Worm (Caenorhabditis elegans) whole organism, L3 larva: ENCODE data around the gene mnp-1.

Source experiments
- R02D3.7 ChIP-seq: fragments of 150-350 bp; optimal IDR thresholded peaks from 2 replicates; lab custom pipeline; 2014; ENCODE audit warnings: missing biosample characterization, missing genetic modification characterization
- aly-2 ChIP-seq: fragments of 150-350 bp; optimal IDR thresholded peaks from 2 replicates; lab custom pipeline; 2014; ENCODE audit warnings: missing biosample characterization, missing genetic modification characterization
- ama-1 ChIP-seq: fragments of 150-350 bp; optimal IDR thresholded peaks from 2 replicates; lab custom pipeline; 2018
- ceh-28 ChIP-seq: fragments of 150-350 bp; optimal IDR thresholded peaks from 2 replicates; lab custom pipeline; 2014; ENCODE audit warnings: missing biosample characterization, missing genetic modification reagents, missing genetic modification characterization
- ceh-82 ChIP-seq: fragments of 150-350 bp; optimal IDR thresholded peaks from 2 replicates; lab custom pipeline; 2014; ENCODE audit warnings: missing biosample characterization, missing genetic modification characterization
- daf-12 ChIP-seq: fragments of 150-350 bp; optimal IDR thresholded peaks from 2 replicates; lab custom pipeline; 2014; ENCODE audit warnings: missing biosample characterization, missing genetic modification reagents, missing genetic modification characterization
- egl-27 ChIP-seq: sonication (generic microtip); optimal IDR thresholded peaks from 4 replicates; lab custom pipeline; 2017; ENCODE audit warnings: missing biosample characterization, missing genetic modification reagents, missing genetic modification characterization
- elt-2 ChIP-seq: sonication (generic microtip); optimal IDR thresholded peaks from 2 replicates; lab custom pipeline; 2016; ENCODE audit warnings: missing genetic modification reagents, mild to moderate bottlenecking, missing genetic modification characterization, missing compliant biosample characterization
- elt-3 ChIP-seq, 3 experiments: fragments of 150-350 bp in 1 of 3; sonication (generic microtip) in 2 of 3; optimal IDR thresholded peaks; 2 replicates in 2 of 3; 4 replicates in 1 of 3; lab custom pipeline; 2014 to 2017; ENCODE audit warnings: missing biosample characterization in 3 of 3, missing genetic modification characterization in 3 of 3
- eor-1 ChIP-seq, 2 experiments: fragments of 150-350 bp; optimal IDR thresholded peaks; 2 replicates each; lab custom pipeline; 2014 to 2018; ENCODE audit warnings: missing biosample characterization in 2 of 2, missing genetic modification characterization in 2 of 2
- fkh-10 ChIP-seq: sonication (generic microtip); optimal IDR thresholded peaks from 2 replicates; lab custom pipeline; 2017; ENCODE audit warnings: missing biosample characterization, missing genetic modification reagents, missing genetic modification characterization
- fkh-2 ChIP-seq: fragments of 150-350 bp; optimal IDR thresholded peaks from 2 replicates; lab custom pipeline; 2014; ENCODE audit warnings: missing biosample characterization, missing genetic modification reagents, missing genetic modification characterization
- hmg-11 ChIP-seq: sonication (generic microtip); optimal IDR thresholded peaks from 2 replicates; lab custom pipeline; 2016; ENCODE audit warnings: missing genetic modification characterization, missing compliant biosample characterization
- lin-15B ChIP-seq: fragments of 150-350 bp; optimal IDR thresholded peaks from 2 replicates; lab custom pipeline; 2014; ENCODE audit warnings: missing biosample characterization, missing genetic modification characterization
- lin-39 ChIP-seq: fragments of 150-350 bp; optimal IDR thresholded peaks from 2 replicates; lab custom pipeline; 2018; ENCODE audit warnings: missing biosample characterization, missing genetic modification reagents, missing genetic modification characterization
- lsy-12 ChIP-seq: sonication (generic microtip); optimal IDR thresholded peaks from 2 replicates; lab custom pipeline; 2016; ENCODE audit warnings: mild to moderate bottlenecking, missing genetic modification characterization, missing compliant biosample characterization
- mdl-1 ChIP-seq: fragments of 150-350 bp; optimal IDR thresholded peaks from 2 replicates; lab custom pipeline; 2014; ENCODE audit warnings: missing biosample characterization, missing genetic modification characterization
- mml-1 ChIP-seq: fragments of 150-350 bp; sonication (generic microtip); optimal IDR thresholded peaks from 3 replicates; lab custom pipeline; 2014; ENCODE audit warnings: missing biosample characterization, missing genetic modification characterization
- nfya-1 ChIP-seq: sonication (generic microtip); optimal IDR thresholded peaks from 2 replicates; lab custom pipeline; 2017; ENCODE audit warnings: missing genetic modification characterization, mild to moderate bottlenecking, missing compliant biosample characterization, antibody characterized with exemption, moderate library complexity; ENCODE audit not compliant: insufficient read depth
- nhr-11 ChIP-seq: fragments of 150-350 bp; optimal IDR thresholded peaks from 2 replicates; lab custom pipeline; 2014; ENCODE audit warnings: missing biosample characterization, missing genetic modification characterization
- nhr-23 ChIP-seq: fragments of 150-350 bp; optimal IDR thresholded peaks from 2 replicates; lab custom pipeline; 2014; ENCODE audit warnings: missing biosample characterization, missing genetic modification reagents, missing genetic modification characterization
- nhr-237 ChIP-seq: fragments of 150-350 bp; optimal IDR thresholded peaks from 2 replicates; lab custom pipeline; 2014; ENCODE audit warnings: missing biosample characterization, missing genetic modification characterization
- nhr-25 ChIP-seq: sonication (generic microtip); optimal IDR thresholded peaks from 2 replicates; lab custom pipeline; 2017; ENCODE audit warnings: missing biosample characterization, missing genetic modification characterization
- nhr-28 ChIP-seq: fragments of 150-350 bp; optimal IDR thresholded peaks from 2 replicates; lab custom pipeline; 2014; ENCODE audit warnings: missing biosample characterization, missing genetic modification characterization
- nhr-43 ChIP-seq: sonication (generic microtip); optimal IDR thresholded peaks from 2 replicates; lab custom pipeline; 2016; ENCODE audit warnings: mild to moderate bottlenecking, missing genetic modification characterization, missing compliant biosample characterization; ENCODE audit not compliant: poor library complexity, severe bottlenecking
- nhr-67 ChIP-seq: fragments of 150-350 bp; optimal IDR thresholded peaks from 2 replicates; lab custom pipeline; 2014; ENCODE audit warnings: missing biosample characterization, missing genetic modification characterization
- nhr-77 ChIP-seq: fragments of 150-350 bp; optimal IDR thresholded peaks from 2 replicates; lab custom pipeline; 2014; ENCODE audit warnings: missing biosample characterization, missing genetic modification characterization
- pha-4 ChIP-seq: fragments of 150-350 bp; optimal IDR thresholded peaks from 2 replicates; lab custom pipeline; 2014; ENCODE audit warnings: missing biosample characterization, missing genetic modification reagents, missing genetic modification characterization
- pqm-1 ChIP-seq: fragments of 150-350 bp; optimal IDR thresholded peaks from 2 replicates; lab custom pipeline; 2017; ENCODE audit warnings: missing biosample characterization, missing genetic modification characterization, inconsistent platforms
- sea-2 ChIP-seq: fragments of 150-350 bp; sonication (generic microtip); optimal IDR thresholded peaks from 4 replicates; lab custom pipeline; 2014; ENCODE audit warnings: missing biosample characterization, missing genetic modification reagents, missing genetic modification characterization
- snpc-4 ChIP-seq: fragments of 150-350 bp; optimal IDR thresholded peaks from 2 replicates; lab custom pipeline; 2014; ENCODE audit warnings: missing biosample characterization, missing genetic modification characterization
- tbx-2 ChIP-seq: sonication (generic microtip); optimal IDR thresholded peaks from 2 replicates; lab custom pipeline; 2016; ENCODE audit warnings: mild to moderate bottlenecking, missing genetic modification characterization, missing compliant biosample characterization
- unc-39 ChIP-seq: sonication (generic microtip); optimal IDR thresholded peaks from 4 replicates; lab custom pipeline; 2017; ENCODE audit warnings: missing biosample characterization, missing genetic modification characterization
- unc-62 ChIP-seq: fragments of 150-350 bp; sonication (generic microtip); optimal IDR thresholded peaks from 4 replicates; lab custom pipeline; 2014; ENCODE audit warnings: missing biosample characterization, missing genetic modification reagents, missing genetic modification characterization
- zag-1 ChIP-seq: fragments of 150-350 bp; optimal IDR thresholded peaks from 2 replicates; lab custom pipeline; 2014; ENCODE audit warnings: missing biosample characterization, missing genetic modification characterization
- ztf-11 ChIP-seq: fragments of 150-350 bp; optimal IDR thresholded peaks from 2 replicates; lab custom pipeline; 2014; ENCODE audit warnings: missing biosample characterization, missing genetic modification characterization
- ztf-4 ChIP-seq: fragments of 150-350 bp; optimal IDR thresholded peaks from 2 replicates; lab custom pipeline; 2014; ENCODE audit warnings: missing biosample characterization, missing genetic modification characterization

The mnp-1 gene

ce11 chrIII:4323859-4324258 lies 32.5 kb upstream of the mnp-1 start, which contains the start of gene H38K22.9:
Gene H38K22.9, plus strand, starts transcription at chrIII:4324159.
- peak; percentile 43 for TF ChIP-seq nhr-43 (tag; lab: Kevin White, UChicago)
- no peak for TF ChIP-seq fkh-10 (GFP tag; lab: Kevin White, UChicago)
- TF ChIP-seq nhr-23 (tag; lab: Kevin White, UChicago), result peak; percentile 20

DNA sequence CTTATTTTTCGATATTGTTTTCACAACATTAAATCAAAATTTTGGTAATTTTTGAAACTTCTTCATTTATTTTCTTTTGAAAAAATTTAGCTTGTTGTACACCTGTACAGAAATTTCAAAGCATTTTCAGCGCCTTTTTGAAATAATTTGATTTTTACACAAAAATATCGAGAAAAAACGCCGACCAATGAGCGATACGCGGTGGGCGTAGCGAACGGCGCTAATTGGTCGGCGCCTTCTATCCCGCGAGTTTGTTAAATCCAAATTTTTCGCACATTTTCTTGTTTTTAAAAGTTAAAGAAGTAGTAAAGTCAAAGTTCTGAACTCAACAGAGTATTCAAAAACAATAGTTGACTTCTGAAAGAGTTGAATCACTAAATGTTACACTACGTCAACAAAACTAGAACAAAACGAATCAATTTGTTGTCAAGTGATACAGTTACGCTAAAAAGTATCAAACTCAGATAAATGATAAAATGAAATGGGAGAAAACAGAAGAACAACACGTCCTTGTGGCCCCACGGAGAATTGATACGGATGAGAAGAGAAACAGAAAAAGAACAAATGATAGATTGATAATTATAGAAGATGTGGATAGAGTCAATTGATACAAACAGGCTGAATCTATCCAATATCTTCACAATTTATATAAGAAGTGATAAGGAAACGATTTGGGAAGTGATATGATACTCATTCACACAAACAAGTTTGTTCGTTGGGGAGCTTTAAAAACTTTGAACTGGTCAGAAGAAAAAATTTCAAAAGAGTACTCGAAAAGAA lies 28.0 kb upstream of the mnp-1 start:
- TF ChIP-seq nhr-43 (tag; lab: Kevin White, UChicago) (peak; percentile 44), unc-39 (tag; lab: Kevin White, UChicago) (no peak), elt-3 (tag; optimal IDR thresholded peaks at IDR 0.05; lab: Kevin White, UChicago) (peak in 2 of 3 experiments; percentile 13 to 98), nhr-23 (tag; lab: Kevin White, UChicago) (peak; percentile 77), nfya-1 (peak; percentile 90)

DNA sequence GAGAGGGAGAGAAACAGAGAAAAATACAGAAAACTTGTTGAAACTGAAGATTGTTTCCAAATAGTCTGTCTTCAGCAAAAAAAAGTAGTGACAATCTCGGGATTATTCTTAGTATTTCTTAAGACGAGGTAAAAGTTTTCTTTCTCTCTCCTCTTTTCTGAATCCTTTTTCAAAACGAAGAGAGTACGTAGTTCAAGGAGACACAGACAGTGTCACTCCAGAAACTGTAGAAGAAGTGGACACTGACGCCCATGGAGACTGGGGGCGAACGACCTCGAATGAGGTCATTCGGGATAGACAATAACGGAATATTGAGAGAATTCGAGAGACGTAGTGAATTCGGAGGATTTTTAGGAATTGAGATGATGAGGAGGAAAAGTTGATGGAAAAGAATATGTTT lies 25.4 kb upstream of the mnp-1 start, which contains the start of gene gly-6:
Gene gly-6 (minus strand): TSS at position 245 of the 400 bp plus-strand sequence.
- TF ChIP-seq fkh-10 (GFP tag; lab: Kevin White, UChicago) (no peak), nhr-25 (peak; percentile 66), nhr-23 (tag; lab: Kevin White, UChicago) (peak; percentile 76), nfya-1 (no peak)

DNA sequence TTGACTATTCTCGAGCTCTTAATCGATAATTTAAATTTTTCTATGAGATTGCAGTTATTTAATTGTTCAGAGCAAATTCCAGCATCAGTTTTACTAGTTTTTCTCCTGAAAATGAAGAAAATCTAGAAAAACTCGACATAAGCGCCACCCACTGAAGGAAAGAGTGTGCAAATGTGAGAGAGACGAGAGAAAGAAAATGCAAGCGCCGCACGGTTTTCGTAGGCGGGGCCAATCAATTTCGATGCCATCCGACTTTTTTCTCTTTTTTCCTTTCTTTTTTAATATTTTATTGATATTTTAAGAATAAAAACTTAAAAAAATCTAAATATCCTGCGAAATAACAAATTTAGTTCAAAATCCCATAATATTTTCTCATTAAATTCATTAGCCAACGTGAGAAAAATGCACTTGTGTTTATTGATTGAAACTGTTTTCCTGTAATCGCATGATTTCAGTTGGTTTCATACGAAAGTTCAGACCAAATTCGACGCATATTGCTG lies 23.8 kb upstream of the mnp-1 start, which contains the start of gene cdk-12:
Gene cdk-12 (plus strand): TSS at position 450 of the 500 bp plus-strand sequence.
- TF ChIP-seq snpc-4 (tag; lab: Kevin White, UChicago) (peak; percentile 63), hmg-11 (tag; lab: Kevin White, UChicago) (peak; percentile 34), ama-1 (lab: Kevin White, UChicago) (no peak), pha-4 (tag; lab: Kevin White, UChicago) (peak; percentile 49), ztf-4 (tag; lab: Kevin White, UChicago) (no peak), pqm-1 (tag; lab: Kevin White, UChicago) (no peak), nhr-237 (tag; lab: Kevin White, UChicago) (no peak), R02D3.7 (tag; lab: Kevin White, UChicago) (no peak), ceh-28 (tag; lab: Kevin White, UChicago) (peak; percentile 22), lin-15B (tag; lab: Kevin White, UChicago) (peak; percentile 36), sea-2 (GFP tag; lab: Kevin White, UChicago) (no peak), unc-39 (tag; lab: Kevin White, UChicago) (no peak), elt-2 (tag; lab: Kevin White, UChicago) (peak; percentile 4), nhr-77 (tag; lab: Kevin White, UChicago) (no peak), aly-2 (no peak), daf-12 (tag; lab: Kevin White, UChicago) (no peak), nfya-1 (peak; percentile 81), nhr-28 (tag; lab: Kevin White, UChicago) (no peak), tbx-2 (tag; lab: Kevin White, UChicago) (no peak), lin-39 (tag; lab: Kevin White, UChicago) (peak; percentile 35), nhr-23 (tag; lab: Kevin White, UChicago) (peak; percentile 16)

DNA sequence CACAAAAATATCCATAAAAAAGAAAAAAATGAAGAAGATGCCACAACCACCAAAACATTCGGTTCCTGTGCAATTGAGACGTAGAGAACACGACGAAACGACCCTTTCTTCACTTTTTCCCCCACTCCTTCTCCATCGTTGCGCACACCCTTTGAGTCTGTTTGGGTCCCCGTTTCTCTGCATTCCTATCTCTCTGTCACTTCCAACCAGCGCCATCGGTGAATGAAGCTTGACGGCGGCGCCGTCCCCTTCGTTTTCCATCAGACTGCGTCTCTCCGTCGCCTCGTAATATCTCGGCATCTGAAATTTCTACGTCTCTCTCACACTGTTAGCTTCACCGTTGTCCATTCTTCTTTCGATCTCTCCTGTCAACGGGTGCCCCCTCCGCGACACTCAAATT lies 20.8 kb upstream of the mnp-1 start:
- no peak for TF ChIP-seq mml-1 (tag; lab: Kevin White, UChicago)
- TF ChIP-seq fkh-2, result no peak
- TF ChIP-seq ceh-82, result no peak
- TF ChIP-seq nfya-1, result peak; percentile 81
- TF ChIP-seq lin-15B (tag; lab: Kevin White, UChicago), result peak; percentile 13
- no peak for TF ChIP-seq unc-39 (tag; lab: Kevin White, UChicago)
- no peak for TF ChIP-seq nhr-11 (tag; lab: Kevin White, UChicago)
- no peak for TF ChIP-seq nhr-28 (tag; lab: Kevin White, UChicago)
- TF ChIP-seq aly-2, result no peak
- no peak for TF ChIP-seq tbx-2 (tag; lab: Kevin White, UChicago)
- TF ChIP-seq pha-4 (tag; lab: Kevin White, UChicago), result no peak
- no peak for TF ChIP-seq nhr-23 (tag; lab: Kevin White, UChicago)
- TF ChIP-seq nhr-67 (tag; lab: Kevin White, UChicago), result no peak
- TF ChIP-seq unc-62 (GFP tag; lab: Kevin White, UChicago), result no peak
- TF ChIP-seq mdl-1, result no peak
- no peak for TF ChIP-seq zag-1 (tag; lab: Kevin White, UChicago)
- peak; percentile 48 for TF ChIP-seq lin-39 (tag; lab: Kevin White, UChicago)
- TF ChIP-seq ztf-4 (tag; lab: Kevin White, UChicago), result no peak
- no peak for TF ChIP-seq nhr-237 (tag; lab: Kevin White, UChicago)
- peak; percentile 93 for TF ChIP-seq hmg-11 (tag; lab: Kevin White, UChicago)
- TF ChIP-seq eor-1 (tag; optimal IDR thresholded peaks at IDR 0.05; lab: Kevin White, UChicago), result no peak
- TF ChIP-seq ama-1 (lab: Kevin White, UChicago), result no peak
- TF ChIP-seq lsy-12 (tag; lab: Kevin White, UChicago), result no peak
- no peak for TF ChIP-seq elt-2 (tag; lab: Kevin White, UChicago)
- peak; percentile 10 for TF ChIP-seq snpc-4 (tag; lab: Kevin White, UChicago)
- TF ChIP-seq sea-2 (GFP tag; lab: Kevin White, UChicago), result no peak
- no peak for TF ChIP-seq pqm-1 (tag; lab: Kevin White, UChicago)
- TF ChIP-seq R02D3.7 (tag; lab: Kevin White, UChicago), result no peak
- no peak for TF ChIP-seq nhr-77 (tag; lab: Kevin White, UChicago)
- TF ChIP-seq fkh-10 (GFP tag; lab: Kevin White, UChicago), result no peak
- TF ChIP-seq ztf-11 (tag; lab: Kevin White, UChicago), result no peak
- TF ChIP-seq nhr-25, result peak; percentile 29
- no peak for TF ChIP-seq elt-3 (tag; optimal IDR thresholded peaks at IDR 0.05; lab: Kevin White, UChicago)
- TF ChIP-seq egl-27, result no peak
